Fruit fly (Drosophila melanogaster): ENCODE data around the gene CG1440.

CG1440 gene

dm6 chrX:8413513-8414113 is 23.2 kb upstream of the CG1440 start:
- TF ChIP-seq Rel (GFP tag; optimal IDR thresholded peaks at IDR 0.05) = no peak
- TF ChIP-seq Rel (tag; optimal IDR thresholded peaks at IDR 0.05) = peak; percentile 60
- TF ChIP-seq fru (GFP tag; optimal IDR thresholded peaks at IDR 0.05) = peak; percentile 60
- no peak for TF ChIP-seq brk (GFP tag; optimal IDR thresholded peaks at IDR 0.05)

- TF ChIP-seq rgr (GFP tag; optimal IDR thresholded peaks at IDR 0.05) (peak; percentile 12), fru (GFP tag; optimal IDR thresholded peaks at IDR 0.05) (peak; percentile 2), Hr83 (GFP tag; optimal IDR thresholded peaks at IDR 0.05; ENCODE audit: poor library complexity, severe bottlenecking) (no peak), Myc (optimal IDR thresholded peaks at IDR 0.05) (no peak), dl (GFP tag; optimal IDR thresholded peaks at IDR 0.05; ENCODE audit: insufficient read depth in 1 of 2, partially characterized antibody in 2 of 2) (no peak), psq (GFP tag; optimal IDR thresholded peaks at IDR 0.05) (peak; percentile 72), N (GFP tag; optimal IDR thresholded peaks at IDR 0.05) (no peak), HLH106 (tag; optimal IDR thresholded peaks at IDR 0.05) (no peak), tai (GFP tag; optimal IDR thresholded peaks at IDR 0.05) (no peak), brk (GFP tag; optimal IDR thresholded peaks at IDR 0.05) (no peak), foxo (GFP tag; optimal IDR thresholded peaks at IDR 0.05) (peak in 1 of 2 experiments; percentile 30), pan (optimal IDR thresholded peaks at IDR 0.05) (no peak), Rel (GFP tag; optimal IDR thresholded peaks at IDR 0.05) (no peak), Rel (tag; optimal IDR thresholded peaks at IDR 0.05) (no peak), sage (GFP tag; optimal IDR thresholded peaks at IDR 0.05) (no peak)
Measured at dm6 chrX:8414351-8414750, 22.5 kb upstream of the CG1440 start.

dm6 chrX:8415605-8416004 is 21.3 kb upstream of the CG1440 start:
- TF ChIP-seq h (GFP tag; optimal IDR thresholded peaks at IDR 0.05) = no peak
- no peak for TF ChIP-seq HLH106 (tag; optimal IDR thresholded peaks at IDR 0.05)
- no peak for TF ChIP-seq dl (GFP tag; optimal IDR thresholded peaks at IDR 0.05; ENCODE audit: insufficient read depth in 1 of 2, partially characterized antibody in 2 of 2)
- TF ChIP-seq N (GFP tag; optimal IDR thresholded peaks at IDR 0.05) = no peak
- TF ChIP-seq usp (GFP tag; optimal IDR thresholded peaks at IDR 0.05) = no peak
- no peak for TF ChIP-seq tai (GFP tag; optimal IDR thresholded peaks at IDR 0.05)
- no peak for TF ChIP-seq Myc (optimal IDR thresholded peaks at IDR 0.05)
- no peak for TF ChIP-seq ey (GFP tag; optimal IDR thresholded peaks at IDR 0.05)
- no peak for TF ChIP-seq woc (GFP tag; optimal IDR thresholded peaks at IDR 0.05)

- no peak for TF ChIP-seq Dfd (GFP tag; optimal IDR thresholded peaks at IDR 0.05)
- TF ChIP-seq Hr78 (GFP tag; optimal IDR thresholded peaks at IDR 0.05) = no peak
- no peak for TF ChIP-seq CG32264 (GFP tag; optimal IDR thresholded peaks at IDR 0.05)
- peak; percentile 70 for TF ChIP-seq psq (GFP tag; optimal IDR thresholded peaks at IDR 0.05)
Measured at dm6 chrX:8416209-8416608, 20.6 kb upstream of the CG1440 start.

- TF ChIP-seq Jra (GFP tag; optimal IDR thresholded peaks at IDR 0.05) (no peak), Hr78 (GFP tag; optimal IDR thresholded peaks at IDR 0.05) (no peak), Dif (GFP tag; optimal IDR thresholded peaks at IDR 0.05; ENCODE audit: partially characterized antibody) (no peak), h (GFP tag; optimal IDR thresholded peaks at IDR 0.05) (no peak), CG9705 (GFP tag; optimal IDR thresholded peaks at IDR 0.05) (no peak), foxo (GFP tag; optimal IDR thresholded peaks at IDR 0.05) (no peak), jim (GFP tag; optimal IDR thresholded peaks at IDR 0.05) (no peak), Rel (GFP tag; optimal IDR thresholded peaks at IDR 0.05) (no peak), Rel (tag; optimal IDR thresholded peaks at IDR 0.05) (no peak), Myc (optimal IDR thresholded peaks at IDR 0.05) (no peak), brk (GFP tag; optimal IDR thresholded peaks at IDR 0.05) (no peak), CrebA (GFP tag; optimal IDR thresholded peaks at IDR 0.05; ENCODE audit: borderline replicate concordance) (no peak), woc (GFP tag; optimal IDR thresholded peaks at IDR 0.05) (no peak), GATAd (GFP tag; optimal IDR thresholded peaks at IDR 0.05) (no peak), CG32264 (GFP tag; optimal IDR thresholded peaks at IDR 0.05) (no peak), Dfd (GFP tag; optimal IDR thresholded peaks at IDR 0.05) (no peak), Hnf4 (GFP tag; optimal IDR thresholded peaks at IDR 0.05) (no peak), dl (GFP tag; optimal IDR thresholded peaks at IDR 0.05; ENCODE audit: insufficient read depth in 1 of 2, partially characterized antibody in 2 of 2) (no peak), tai (GFP tag; optimal IDR thresholded peaks at IDR 0.05) (no peak)
Measured at dm6 chrX:8416956-8417355, 19.9 kb upstream of the CG1440 start.

dm6 chrX:8419534-8419933 is 17.3 kb upstream of the CG1440 start:
- no peak for TF ChIP-seq sage (GFP tag; optimal IDR thresholded peaks at IDR 0.05)
- TF ChIP-seq N (GFP tag; optimal IDR thresholded peaks at IDR 0.05) = no peak
- no peak for TF ChIP-seq Dif (GFP tag; optimal IDR thresholded peaks at IDR 0.05; ENCODE audit: partially characterized antibody)
- no peak for TF ChIP-seq Vsx2 (GFP tag; optimal IDR thresholded peaks at IDR 0.05; ENCODE audit: partially characterized antibody)
- no peak for TF ChIP-seq br (GFP tag; optimal IDR thresholded peaks at IDR 0.05)
- TF ChIP-seq GATAd (GFP tag; optimal IDR thresholded peaks at IDR 0.05) = no peak
- no peak for TF ChIP-seq Mio (GFP tag; optimal IDR thresholded peaks at IDR 0.05)
- TF ChIP-seq fru (GFP tag; optimal IDR thresholded peaks at IDR 0.05) = no peak
- no peak for TF ChIP-seq lola (GFP tag; optimal IDR thresholded peaks at IDR 0.05)
- TF ChIP-seq Dfd (GFP tag; optimal IDR thresholded peaks at IDR 0.05) = no peak
- TF ChIP-seq OdsH (GFP tag; optimal IDR thresholded peaks at IDR 0.05) = no peak
- no peak for TF ChIP-seq dl (GFP tag; optimal IDR thresholded peaks at IDR 0.05; ENCODE audit: insufficient read depth in 1 of 2, partially characterized antibody in 2 of 2)
- no peak for TF ChIP-seq tai (GFP tag; optimal IDR thresholded peaks at IDR 0.05)

Data from whole organism, wandering third instar larva.